Fruit fly (Drosophila melanogaster): ENCODE measurements around the gene CG14252.

CG14252 gene

dm6 chr3R:26966385-26966784 is 21.1 kb downstream of the CG14252 start, which contains the start of gene Gr97a:
Gr97a (minus strand) TSS chr3R:26966485.
- TF ChIP-seq Hr83 (GFP tag; optimal IDR thresholded peaks at IDR 0.05; ENCODE audit: poor library complexity, severe bottlenecking), result no peak
- TF ChIP-seq HLH106 (tag; optimal IDR thresholded peaks at IDR 0.05), result no peak
- no peak for TF ChIP-seq ey (GFP tag; optimal IDR thresholded peaks at IDR 0.05)
- no peak for TF ChIP-seq CG32264 (GFP tag; optimal IDR thresholded peaks at IDR 0.05)
- TF ChIP-seq usp (GFP tag; optimal IDR thresholded peaks at IDR 0.05), result no peak
- no peak for TF ChIP-seq N (GFP tag; optimal IDR thresholded peaks at IDR 0.05)
- no peak for TF ChIP-seq OdsH (GFP tag; optimal IDR thresholded peaks at IDR 0.05)
- no peak for TF ChIP-seq Mio (GFP tag; optimal IDR thresholded peaks at IDR 0.05)
- no peak for TF ChIP-seq sage (GFP tag; optimal IDR thresholded peaks at IDR 0.05)

DNA sequence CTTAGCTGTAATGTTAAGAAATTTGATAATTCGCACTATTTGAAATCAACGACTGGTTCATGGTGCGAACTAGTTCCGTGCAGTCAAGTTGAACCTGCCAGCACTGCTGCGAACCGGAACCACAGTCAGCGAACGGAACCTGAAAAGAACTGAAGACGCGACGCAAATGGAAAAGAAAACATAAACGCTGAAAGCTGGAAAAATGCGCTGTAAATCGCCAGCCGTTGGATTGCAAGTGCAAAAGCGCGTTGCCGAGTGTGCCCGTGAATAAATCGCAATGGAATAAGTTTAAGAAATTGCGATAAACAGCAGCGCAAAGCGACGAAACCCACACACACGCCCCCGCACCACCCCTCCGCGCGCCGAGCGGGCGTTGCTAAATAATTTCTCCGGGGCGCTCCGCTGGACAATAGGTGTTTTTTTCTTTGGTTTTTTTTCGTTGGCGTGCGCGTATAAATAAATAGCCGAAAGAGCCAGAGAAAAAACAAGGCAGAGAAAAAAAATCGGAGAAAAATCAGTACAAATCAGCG is 21.5 kb downstream of the CG14252 start, which contains the start of gene CG5521:
TSS of gene CG5521 (plus strand) at position 137 of the 530 bp plus-strand sequence.
- TF ChIP-seq Sp1 (GFP tag; optimal IDR thresholded peaks at IDR 0.05) (peak; percentile 9), h (GFP tag; optimal IDR thresholded peaks at IDR 0.05) (peak; percentile 59), woc (GFP tag; optimal IDR thresholded peaks at IDR 0.05) (peak; percentile 69), psq (GFP tag; optimal IDR thresholded peaks at IDR 0.05) (peak; percentile 50), Rel (GFP tag; optimal IDR thresholded peaks at IDR 0.05) (no peak), Rel (tag; optimal IDR thresholded peaks at IDR 0.05) (peak; percentile 8), GATAd (GFP tag; optimal IDR thresholded peaks at IDR 0.05) (no peak), HLH106 (tag; optimal IDR thresholded peaks at IDR 0.05) (no peak)

- TF ChIP-seq usp (GFP tag; optimal IDR thresholded peaks at IDR 0.05) (no peak), Mio (GFP tag; optimal IDR thresholded peaks at IDR 0.05) (no peak), OdsH (GFP tag; optimal IDR thresholded peaks at IDR 0.05) (peak; percentile 49), sv (GFP tag; optimal IDR thresholded peaks at IDR 0.05) (no peak), rgr (GFP tag; optimal IDR thresholded peaks at IDR 0.05) (peak; percentile 35), Hnf4 (GFP tag; optimal IDR thresholded peaks at IDR 0.05) (peak; percentile 1), foxo (GFP tag; optimal IDR thresholded peaks at IDR 0.05) (peak in 1 of 2 experiments; percentile 61), HLH106 (tag; optimal IDR thresholded peaks at IDR 0.05) (peak; percentile 46), N (GFP tag; optimal IDR thresholded peaks at IDR 0.05) (no peak), woc (GFP tag; optimal IDR thresholded peaks at IDR 0.05) (peak; percentile 32), Hr83 (GFP tag; optimal IDR thresholded peaks at IDR 0.05; ENCODE audit: poor library complexity, severe bottlenecking) (no peak), Sp1 (GFP tag; optimal IDR thresholded peaks at IDR 0.05) (peak; percentile 57), psq (GFP tag; optimal IDR thresholded peaks at IDR 0.05) (peak; percentile 63), h (GFP tag; optimal IDR thresholded peaks at IDR 0.05) (no peak), CG9705 (GFP tag; optimal IDR thresholded peaks at IDR 0.05) (no peak)
Measured at dm6 chr3R:26967587-26968312, 22.4 kb downstream of the CG14252 start.

DNA sequence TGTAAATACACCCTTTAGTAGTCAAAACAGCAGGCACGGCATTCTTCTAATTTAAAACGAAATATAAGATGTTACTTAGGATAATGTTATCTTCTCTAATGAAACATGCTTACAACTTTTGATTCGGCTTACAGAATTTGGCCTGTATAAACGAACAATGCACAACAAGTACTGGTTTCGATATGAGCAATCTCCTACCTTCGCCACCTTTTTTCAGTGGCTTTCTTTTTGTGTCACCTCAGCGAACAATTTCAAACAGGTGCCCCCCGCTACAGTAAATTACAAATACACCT is 22.9 kb downstream of the CG14252 start:
- peak; percentile 45 for TF ChIP-seq psq (GFP tag; optimal IDR thresholded peaks at IDR 0.05)
- TF ChIP-seq br (GFP tag; optimal IDR thresholded peaks at IDR 0.05), result no peak
- TF ChIP-seq foxo (GFP tag; optimal IDR thresholded peaks at IDR 0.05), result peak in 1 of 2 experiments; percentile 35
- TF ChIP-seq dsf (GFP tag; optimal IDR thresholded peaks at IDR 0.05; ENCODE audit: borderline replicate concordance), result no peak
- peak; percentile 16 for TF ChIP-seq rgr (GFP tag; optimal IDR thresholded peaks at IDR 0.05)

dm6 chr3R:26968823-26969638 is 23.7 kb downstream of the CG14252 start:
- TF ChIP-seq Myc (optimal IDR thresholded peaks at IDR 0.05) (no peak), tai (GFP tag; optimal IDR thresholded peaks at IDR 0.05) (no peak), woc (GFP tag; optimal IDR thresholded peaks at IDR 0.05) (peak; percentile 6), psq (GFP tag; optimal IDR thresholded peaks at IDR 0.05) (peak; percentile 84), Dif (GFP tag; optimal IDR thresholded peaks at IDR 0.05; ENCODE audit: partially characterized antibody) (peak; percentile 26), Rel (GFP tag; optimal IDR thresholded peaks at IDR 0.05) (no peak), Rel (tag; optimal IDR thresholded peaks at IDR 0.05) (peak; percentile 83), lola (GFP tag; optimal IDR thresholded peaks at IDR 0.05) (no peak), rgr (GFP tag; optimal IDR thresholded peaks at IDR 0.05) (peak; percentile 10), Dfd (GFP tag; optimal IDR thresholded peaks at IDR 0.05) (no peak), fru (GFP tag; optimal IDR thresholded peaks at IDR 0.05) (no peak), sv (GFP tag; optimal IDR thresholded peaks at IDR 0.05) (no peak)

Data from whole organism, wandering third instar larva.